Worm (Caenorhabditis elegans) whole organism, late embryonic: ENCODE results near the gene seb-3.

Experiments
- C08G9.2 ChIP-seq: sonication (generic microtip); optimal IDR thresholded peaks from 2 replicates; lab custom pipeline; 2016; ENCODE audit warnings: mild to moderate bottlenecking, missing genetic modification characterization, moderate library complexity, missing compliant biosample characterization
- F13H6.1 ChIP-seq: sonication (generic microtip); optimal IDR thresholded peaks from 2 replicates; lab custom pipeline; 2016; ENCODE audit warnings: missing genetic modification characterization, missing compliant biosample characterization
- K09A11.1 ChIP-seq: sonication (generic microtip); optimal IDR thresholded peaks from 2 replicates; lab custom pipeline; 2017; ENCODE audit warnings: antibody characterized with exemption, mild to moderate bottlenecking, missing genetic modification characterization, missing compliant biosample characterization; ENCODE audit not compliant: insufficient read depth
- ahr-1 ChIP-seq: sonication (generic microtip); optimal IDR thresholded peaks from 2 replicates; lab custom pipeline; 2016; ENCODE audit warnings: missing genetic modification characterization, missing compliant biosample characterization
- ceh-14 ChIP-seq: sonication (generic microtip); optimal IDR thresholded peaks from 2 replicates; lab custom pipeline; 2016; ENCODE audit warnings: missing genotype, missing genetic modification characterization, missing compliant biosample characterization
- ceh-22 ChIP-seq: sonication (generic microtip); optimal IDR thresholded peaks from 2 replicates; lab custom pipeline; 2017; ENCODE audit warnings: missing biosample characterization, missing genetic modification characterization
- ceh-34 ChIP-seq: sonication (generic microtip); optimal IDR thresholded peaks from 2 replicates; lab custom pipeline; 2016; ENCODE audit warnings: mild to moderate bottlenecking, missing genetic modification characterization, missing compliant biosample characterization
- ceh-45 ChIP-seq: fragments of 200-800 bp; sonication (Bioruptor generic); IDR thresholded peaks from 2 replicates; pipeline ENCODE4 v1.3.6; 2022; ENCODE audit warnings: missing genetic modification reagents, missing genetic modification characterization, missing compliant biosample characterization
- ceh-48 ChIP-seq: sonication (generic microtip); optimal IDR thresholded peaks from 2 replicates; lab custom pipeline; 2016; ENCODE audit warnings: missing genetic modification characterization, inconsistent platforms, missing compliant biosample characterization
- ceh-6 ChIP-seq: fragments of 200-800 bp; sonication (Bioruptor generic); optimal IDR thresholded peaks from 2 replicates; lab custom pipeline; 2018; ENCODE audit warnings: mild to moderate bottlenecking, missing genetic modification characterization, missing compliant biosample characterization
- che-1 ChIP-seq: sonication (generic microtip); optimal IDR thresholded peaks from 2 replicates; lab custom pipeline; 2016; ENCODE audit warnings: mild to moderate bottlenecking, missing genetic modification characterization, missing compliant biosample characterization
- dmd-4 ChIP-seq: sonication (generic microtip); optimal IDR thresholded peaks from 2 replicates; lab custom pipeline; 2016; ENCODE audit warnings: borderline replicate concordance, missing genetic modification characterization, missing compliant biosample characterization
- dve-1 ChIP-seq: sonication (generic microtip); optimal IDR thresholded peaks from 2 replicates; lab custom pipeline; 2017; ENCODE audit warnings: antibody characterized with exemption, mild to moderate bottlenecking, missing genetic modification characterization, missing compliant biosample characterization
- elt-2 ChIP-seq: sonication (generic microtip); optimal IDR thresholded peaks from 2 replicates; lab custom pipeline; 2016; ENCODE audit warnings: missing genetic modification reagents, missing genetic modification characterization, missing compliant biosample characterization
- ets-4 ChIP-seq: sonication (generic microtip); optimal IDR thresholded peaks from 2 replicates; lab custom pipeline; 2016; ENCODE audit warnings: missing genetic modification characterization, missing compliant biosample characterization
- fax-1 ChIP-seq: sonication (generic microtip); optimal IDR thresholded peaks from 2 replicates; lab custom pipeline; 2016; ENCODE audit warnings: missing genotype, missing genetic modification characterization, missing compliant biosample characterization
- gmeb-2 ChIP-seq: sonication (generic microtip); optimal IDR thresholded peaks from 2 replicates; lab custom pipeline; 2016; ENCODE audit warnings: missing genetic modification characterization, inconsistent platforms, missing compliant biosample characterization
- hlh-15 ChIP-seq: sonication (generic microtip); optimal IDR thresholded peaks from 2 replicates; lab custom pipeline; 2016; ENCODE audit warnings: missing genetic modification characterization, missing compliant biosample characterization
- mec-3 ChIP-seq: sonication (generic microtip); optimal IDR thresholded peaks from 2 replicates; lab custom pipeline; 2016; ENCODE audit warnings: borderline replicate concordance, missing genetic modification characterization, missing compliant biosample characterization
- nfya-1 ChIP-seq: sonication (generic microtip); optimal IDR thresholded peaks from 2 replicates; lab custom pipeline; 2017; ENCODE audit warnings: missing genetic modification characterization, mild to moderate bottlenecking, missing compliant biosample characterization, antibody characterized with exemption, moderate library complexity
- nhr-11 ChIP-seq: fragments of 150-350 bp; optimal IDR thresholded peaks from 2 replicates; lab custom pipeline; 2014; ENCODE audit warnings: missing biosample characterization, missing genetic modification characterization
- odd-2 ChIP-seq: sonication (generic microtip); optimal IDR thresholded peaks from 2 replicates; lab custom pipeline; 2017; ENCODE audit warnings: antibody characterized with exemption, mild to moderate bottlenecking, missing genetic modification characterization, missing compliant biosample characterization
- pat-9 ChIP-seq: fragments of 200-800 bp; sonication (Bioruptor generic); optimal IDR thresholded peaks from 2 replicates; lab custom pipeline; 2018; ENCODE audit warnings: mild to moderate bottlenecking, missing genetic modification characterization, moderate library complexity, missing compliant biosample characterization
- pax-1 ChIP-seq: fragments of 150-350 bp; optimal IDR thresholded peaks from 2 replicates; lab custom pipeline; 2014; ENCODE audit warnings: missing biosample characterization, missing genetic modification characterization
- pha-4 ChIP-seq: fragments of 150-350 bp; optimal IDR thresholded peaks from 2 replicates; lab custom pipeline; 2018; ENCODE audit warnings: missing biosample characterization, missing genetic modification reagents, missing genetic modification characterization
- pros-1 ChIP-seq: fragments of 150-350 bp; optimal IDR thresholded peaks from 2 replicates; lab custom pipeline; 2014; ENCODE audit warnings: missing biosample characterization, missing genetic modification reagents, missing genetic modification characterization
- ref-2 ChIP-seq: sonication (generic microtip); optimal IDR thresholded peaks from 2 replicates; lab custom pipeline; 2016; ENCODE audit warnings: missing genetic modification characterization, missing compliant biosample characterization
- sox-4 ChIP-seq: sonication (generic microtip); optimal IDR thresholded peaks from 2 replicates; lab custom pipeline; 2017; ENCODE audit warnings: mild to moderate bottlenecking, missing genetic modification characterization, inconsistent platforms, missing compliant biosample characterization
- tbx-7 ChIP-seq: sonication (generic microtip); optimal IDR thresholded peaks from 2 replicates; lab custom pipeline; 2016; ENCODE audit warnings: missing genotype, missing genetic modification characterization, missing compliant biosample characterization
- unc-42 ChIP-seq: sonication (generic microtip); optimal IDR thresholded peaks from 2 replicates; lab custom pipeline; 2016; ENCODE audit warnings: missing genotype, missing genetic modification characterization, missing compliant biosample characterization
- unc-86 ChIP-seq: sonication (generic microtip); optimal IDR thresholded peaks from 2 replicates; lab custom pipeline; 2016; ENCODE audit warnings: missing genetic modification characterization, missing compliant biosample characterization
- zip-5 ChIP-seq: sonication (generic microtip); optimal IDR thresholded peaks from 2 replicates; lab custom pipeline; 2016; ENCODE audit warnings: missing genetic modification characterization, missing compliant biosample characterization

Gene seb-3

DNA sequence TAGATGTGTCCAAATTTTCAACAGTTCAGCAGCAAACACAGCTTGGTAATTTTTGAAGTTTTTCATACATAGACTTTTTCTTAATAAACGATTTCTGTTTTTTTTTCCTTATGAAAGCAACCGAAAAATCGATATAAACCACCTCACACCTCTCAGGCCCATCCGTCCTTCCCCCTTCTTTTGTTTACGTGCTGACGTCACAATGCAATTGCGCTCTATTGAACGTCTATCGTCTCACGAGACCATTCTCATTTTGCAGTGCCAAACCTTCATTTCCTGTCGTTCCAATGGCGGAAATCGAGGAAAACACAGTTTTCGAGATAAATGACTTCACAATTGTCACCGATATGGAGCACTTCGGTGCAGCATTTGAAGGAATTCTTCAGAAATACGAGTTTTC lies 42.8 kb upstream of the seb-3 start, which contains the start of gene rbg-1 (continued):
- no peak for TF ChIP-seq K09A11.1 (tag; lab: Kevin White, UChicago)
- no peak for TF ChIP-seq hlh-15
- TF ChIP-seq ceh-34 = peak; percentile 29
- TF ChIP-seq unc-42 (tag; lab: Kevin White, UChicago) = peak; percentile 23

DNA sequence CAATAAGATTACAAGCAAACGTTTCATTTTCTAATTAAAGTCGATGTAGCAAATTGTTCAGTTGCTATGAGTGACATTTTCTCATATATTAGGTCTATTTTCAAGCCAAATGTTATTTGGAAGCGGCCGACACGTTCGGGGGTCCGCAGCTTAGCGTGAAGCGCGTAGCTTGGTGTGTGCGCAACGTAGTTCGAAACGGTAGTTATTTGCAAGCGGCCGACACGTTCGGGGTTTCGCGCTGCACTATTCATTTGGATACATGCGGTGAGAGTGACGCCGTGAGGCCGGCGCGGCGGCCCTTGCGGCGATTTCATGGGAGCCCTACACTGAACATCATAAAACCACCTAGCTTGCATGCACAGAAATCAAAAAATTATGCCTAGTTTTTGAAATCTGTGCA lies 37.9 kb upstream of the seb-3 start:
- no peak for TF ChIP-seq odd-2 (tag; lab: Kevin White, UChicago)
- no peak for TF ChIP-seq nhr-11 (tag; lab: Kevin White, UChicago)
- no peak for TF ChIP-seq zip-5
- no peak for TF ChIP-seq fax-1
- no peak for TF ChIP-seq gmeb-2 (tag; lab: Kevin White, UChicago)
- no peak for TF ChIP-seq nfya-1 (tag; lab: Kevin White, UChicago)
- no peak for TF ChIP-seq tbx-7 (tag; lab: Kevin White, UChicago)
- no peak for TF ChIP-seq ceh-48 (tag; lab: Kevin White, UChicago)
- TF ChIP-seq C08G9.2 (tag; lab: Kevin White, UChicago) = no peak
- no peak for TF ChIP-seq pat-9 (tag; lab: Kevin White, UChicago)
- no peak for TF ChIP-seq mec-3

DNA sequence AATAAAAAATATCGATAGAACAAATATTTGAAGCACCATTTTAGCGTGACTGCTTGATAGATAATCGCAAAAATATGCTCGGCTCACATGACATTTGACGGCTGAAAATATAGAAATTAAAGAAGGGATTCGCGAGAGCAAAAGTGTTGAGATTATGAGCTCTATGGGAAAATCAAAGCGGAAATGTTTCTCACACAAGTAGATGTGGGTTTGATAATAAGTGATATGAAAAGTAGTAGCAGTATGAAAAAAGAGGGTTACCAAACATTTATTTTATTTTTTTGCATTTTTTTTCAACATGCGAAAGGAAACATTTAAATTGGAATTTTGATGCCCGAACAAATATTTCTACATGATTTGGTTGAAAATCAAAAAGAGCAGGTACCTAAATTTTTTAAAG lies 34.8 kb upstream of the seb-3 start, which contains the start of gene iglr-1:
iglr-1 (minus strand) TSS at position 101 of the 400 bp plus-strand sequence.
- TF ChIP-seq sox-4 (tag; lab: Kevin White, UChicago) = no peak
- no peak for TF ChIP-seq pax-1 (tag; lab: Kevin White, UChicago)

DNA sequence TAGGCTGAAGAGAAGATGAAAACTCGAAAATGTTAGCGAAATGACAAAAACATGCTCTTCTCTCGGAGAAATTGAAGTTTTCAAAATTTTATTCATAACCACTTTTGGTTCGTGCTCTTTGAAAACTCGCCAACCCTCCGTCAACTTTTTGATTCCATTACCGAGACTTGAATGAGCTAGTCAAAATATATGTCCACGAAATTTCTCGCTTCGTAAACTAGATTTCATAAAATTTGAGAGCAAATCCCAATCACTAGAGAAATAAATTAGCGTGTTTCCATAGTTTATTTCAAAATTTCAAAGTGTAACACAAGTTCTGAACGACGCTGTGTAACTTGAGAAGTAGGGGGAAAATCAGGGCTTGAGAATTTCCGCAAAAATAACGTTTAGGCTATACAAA lies 32.4 kb upstream of the seb-3 start:
- peak; percentile 71 for TF ChIP-seq unc-42 (tag; lab: Kevin White, UChicago)
- TF ChIP-seq ref-2 (tag; lab: Kevin White, UChicago) = no peak

DNA sequence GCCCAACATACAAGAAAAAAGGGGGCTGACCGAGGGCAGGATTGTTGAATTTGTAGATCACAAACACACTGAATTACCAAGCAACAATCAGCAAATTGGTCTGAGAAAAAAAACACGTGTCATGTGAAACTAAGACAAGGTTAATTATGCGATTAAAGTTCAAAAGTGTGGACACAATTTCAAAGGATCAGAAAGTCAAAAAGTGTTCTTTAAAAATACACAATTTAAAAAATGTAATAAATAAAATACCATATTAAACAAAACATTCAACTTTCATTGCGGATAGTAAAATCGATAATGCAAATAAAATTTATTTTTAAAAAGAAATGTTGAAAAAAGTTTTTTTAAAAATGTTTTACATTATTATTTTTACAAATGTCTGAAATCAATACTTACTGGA lies 27.0 kb upstream of the seb-3 start, which contains the start of gene cutl-3:
cutl-3 (minus strand) TSS at position 101 of the 400 bp plus-strand sequence.
- TF ChIP-seq gmeb-2 (tag; lab: Kevin White, UChicago) = no peak

DNA sequence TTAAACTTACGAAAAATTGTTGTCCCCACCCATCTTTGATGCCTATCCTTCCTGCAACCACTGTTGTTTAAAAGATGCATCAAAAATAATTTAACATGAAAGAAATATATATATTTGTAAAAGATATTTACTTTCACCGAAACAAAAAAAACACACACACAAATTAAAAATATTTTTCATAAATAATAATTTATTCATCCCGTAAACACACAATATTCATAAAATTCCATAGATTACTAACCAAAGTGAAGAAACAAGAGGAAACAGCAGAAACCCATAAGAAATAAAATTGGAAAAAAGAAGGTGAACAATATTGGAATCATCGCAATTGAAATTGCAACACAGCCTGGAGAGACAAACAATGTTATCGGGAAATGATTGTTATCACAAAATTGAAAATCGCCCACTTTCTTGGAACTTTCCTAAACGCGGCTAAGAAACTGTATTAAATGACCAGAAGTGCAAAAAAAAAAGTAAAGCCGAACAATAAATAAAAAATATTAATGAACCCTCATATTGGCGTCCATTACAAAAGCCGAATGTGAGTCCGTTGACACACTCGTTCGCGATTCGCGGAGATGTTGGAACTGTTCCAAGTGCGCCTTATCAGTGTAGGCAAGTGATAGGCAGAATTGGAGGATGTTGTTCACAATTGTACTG lies 22.1 kb upstream of the seb-3 start, which contains the start of gene slc-25A18.1:
slc-25A18.1 (minus strand) TSS at position 51 of the 660 bp plus-strand sequence.
- TF ChIP-seq F13H6.1 (no peak), elt-2 (peak; percentile 72)

DNA sequence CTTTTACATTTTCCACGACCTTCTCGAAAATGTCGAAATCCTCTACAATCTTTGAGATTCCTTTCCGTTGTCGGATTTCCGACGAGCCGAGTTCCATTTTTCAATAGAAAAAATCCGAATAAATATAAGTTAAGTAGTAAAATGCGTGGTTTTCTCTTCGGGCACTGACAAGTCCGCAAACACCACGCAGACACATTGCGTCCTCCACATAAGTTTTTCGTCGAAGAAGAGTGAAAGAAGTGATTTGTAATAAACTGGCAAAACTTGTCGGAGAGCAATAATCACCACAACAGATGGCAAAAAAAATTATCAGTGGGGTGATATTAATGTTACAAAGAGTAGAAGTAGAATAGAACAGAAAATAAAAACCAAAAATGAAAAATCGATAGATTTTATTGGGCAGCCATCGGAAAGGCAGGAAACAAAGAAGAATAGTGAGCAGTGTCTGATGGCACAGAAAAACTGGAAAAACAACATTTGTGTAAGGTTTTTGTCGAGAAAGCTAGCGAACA lies 19.2 kb upstream of the seb-3 start, which contains the start of gene ergi-2:
ergi-2 (minus strand) TSS at position 462 of the 512 bp plus-strand sequence.
- no peak for TF ChIP-seq che-1
- no peak for TF ChIP-seq mec-3
- no peak for TF ChIP-seq ahr-1 (tag; lab: Kevin White, UChicago)
- no peak for TF ChIP-seq ceh-14 (tag; lab: Kevin White, UChicago)
- no peak for TF ChIP-seq ceh-6 (GFP tag; lab: Kevin White, UChicago)
- no peak for TF ChIP-seq dve-1 (tag; lab: Kevin White, UChicago)
- no peak for TF ChIP-seq ets-4 (tag; lab: Kevin White, UChicago)
- no peak for TF ChIP-seq ceh-45
- TF ChIP-seq ceh-22 (tag; lab: Kevin White, UChicago) = no peak
- no peak for TF ChIP-seq pros-1 (tag; lab: Kevin White, UChicago)
- TF ChIP-seq dmd-4 (tag; lab: Kevin White, UChicago) = no peak
- TF ChIP-seq pha-4 (tag; lab: Kevin White, UChicago) = no peak
- TF ChIP-seq unc-86 (tag; lab: Kevin White, UChicago) = no peak
